Fruit fly (Drosophila melanogaster) whole organism, embryonic: Measurements from ENCODE around the gene MED14.

ENCODE experiments used
- ATbp ChIP-seq: fragments of 200-800 bp; sonication (Bioruptor generic); optimal IDR thresholded peaks from 2 replicates; lab custom pipeline; 2017; ENCODE audit warnings: missing biosample characterization, mild to moderate bottlenecking, missing genetic modification characterization, missing genetic modification reagents
- Atf3 ChIP-seq: fragments of 200-800 bp; sonication (Bioruptor generic); optimal IDR thresholded peaks from 3 replicates; lab custom pipeline; 2016; ENCODE audit warnings: missing biosample characterization, missing genetic modification characterization
- CG10274 ChIP-seq: fragments of 200-800 bp; sonication (Bioruptor generic); optimal IDR thresholded peaks from 3 replicates; lab custom pipeline; 2017; ENCODE audit warnings: missing biosample characterization, mild to moderate bottlenecking, missing genetic modification characterization
- CG10462 ChIP-seq: fragments of 200-800 bp; sonication (Bioruptor generic); optimal IDR thresholded peaks from 2 replicates; lab custom pipeline; 2016; ENCODE audit warnings: missing biosample characterization, missing genetic modification characterization
- CG10654 ChIP-seq: fragments of 200-800 bp; sonication (Bioruptor generic); optimal IDR thresholded peaks from 2 replicates; lab custom pipeline; 2016; ENCODE audit warnings: missing biosample characterization, missing genetic modification characterization
- CG12744 ChIP-seq: fragments of 200-800 bp; sonication (Bioruptor generic); optimal IDR thresholded peaks from 2 replicates; lab custom pipeline; 2016; ENCODE audit warnings: missing biosample characterization, missing genetic modification characterization
- CG17328 ChIP-seq: fragments of 200-800 bp; sonication (Bioruptor generic); IDR thresholded peaks from 2 replicates; pipeline ENCODE4 v1.3.6; 2022; ENCODE audit warnings: missing biosample characterization, missing genetic modification characterization
- CG17361 ChIP-seq: fragments of 200-800 bp; sonication (Bioruptor generic); IDR thresholded peaks from 3 replicates; pipeline ENCODE4 v1.3.6; 2022; ENCODE audit warnings: missing biosample characterization, missing genetic modification characterization
- CG30020 ChIP-seq: fragments of 200-800 bp; optimal IDR thresholded peaks from 2 replicates; lab custom pipeline; 2019; ENCODE audit warnings: missing biosample characterization, mild to moderate bottlenecking, missing genetic modification characterization, moderate library complexity
- CG31224 ChIP-seq: fragments of 200-800 bp; sonication (Bioruptor generic); IDR thresholded peaks from 2 replicates; pipeline ENCODE4 v1.3.6; 2022; ENCODE audit warnings: missing biosample characterization, missing genetic modification characterization
- CG32532 ChIP-seq: fragments of 200-800 bp; sonication (Bioruptor generic); IDR thresholded peaks from 2 replicates; pipeline ENCODE4 v1.3.6; 2022; ENCODE audit warnings: missing biosample characterization, missing genetic modification characterization
- CG34376 ChIP-seq: fragments of 200-800 bp; sonication (Bioruptor generic); optimal IDR thresholded peaks from 2 replicates; lab custom pipeline; 2018; ENCODE audit warnings: missing biosample characterization, mild to moderate bottlenecking, missing genetic modification characterization
- CG3995 ChIP-seq: fragments of 200-800 bp; sonication (Bioruptor generic); optimal IDR thresholded peaks from 3 replicates; lab custom pipeline; 2016; ENCODE audit warnings: missing biosample characterization, missing genetic modification characterization
- CG6791 ChIP-seq: fragments of 200-800 bp; sonication (Bioruptor generic); IDR thresholded peaks from 3 replicates; pipeline ENCODE4 v1.3.6; 2022; ENCODE audit warnings: missing biosample characterization, missing genetic modification characterization; ENCODE audit not compliant: partially characterized antibody
- CG6854 ChIP-seq: fragments of 200-800 bp; sonication (Bioruptor generic); optimal IDR thresholded peaks from 3 replicates; lab custom pipeline; 2017; ENCODE audit warnings: missing biosample characterization, mild to moderate bottlenecking, missing genetic modification characterization
- CG7357 ChIP-seq: fragments of 200-800 bp; sonication (Bioruptor generic); IDR thresholded peaks from 3 replicates; pipeline ENCODE4 v1.3.6; 2022; ENCODE audit warnings: missing biosample characterization, missing genetic modification characterization
- CG8944 ChIP-seq: fragments of 200-800 bp; sonication (Bioruptor generic); optimal IDR thresholded peaks from 3 replicates; lab custom pipeline; 2016; ENCODE audit warnings: missing biosample characterization, missing genetic modification characterization
- Camta ChIP-seq: fragments of 200-800 bp; sonication (Bioruptor generic); optimal IDR thresholded peaks from 2 replicates; lab custom pipeline; 2016; ENCODE audit warnings: missing biosample characterization, missing genetic modification characterization
- CkIIα-i1 ChIP-seq: fragments of 200-800 bp; sonication (Bioruptor generic); IDR thresholded peaks from 2 replicates; pipeline ENCODE4 v1.3.6; 2022; ENCODE audit warnings: missing biosample characterization, missing genetic modification characterization
- D ChIP-seq, 2 experiments: fragments of 200-800 bp in 1 of 2; fragments of >200 bp in 1 of 2; sonication (Bioruptor generic) in 1 of 2; optimal IDR thresholded peaks; 2 replicates in 1 of 2; 3 replicates in 1 of 2; lab custom pipeline; 2017; ENCODE audit warnings: mild to moderate bottlenecking in 1 of 2, missing biosample characterization in 1 of 2, missing genetic modification characterization in 1 of 2, missing genetic modification reagents in 1 of 2
- Elba2 ChIP-seq: fragments of 200-800 bp; sonication (Bioruptor generic); optimal IDR thresholded peaks from 3 replicates; lab custom pipeline; 2016; ENCODE audit warnings: missing biosample characterization, missing genetic modification characterization
- HLHmδ ChIP-seq: fragments of 200-800 bp; sonication (Bioruptor generic); optimal IDR thresholded peaks from 2 replicates; lab custom pipeline; 2018; ENCODE audit warnings: missing biosample characterization, mild to moderate bottlenecking, missing genetic modification characterization, moderate library complexity
- Hand ChIP-seq: fragments of 200-800 bp; sonication (Bioruptor generic); optimal IDR thresholded peaks from 2 replicates; lab custom pipeline; 2017; ENCODE audit warnings: mild to moderate bottlenecking, missing biosample characterization, missing genetic modification reagents, missing genetic modification characterization
- Hr39 ChIP-seq: fragments of >200 bp; optimal IDR thresholded peaks from 2 replicates; lab custom pipeline; 2017
- Kr ChIP-seq: fragments of 200-800 bp; sonication (Bioruptor generic); optimal IDR thresholded peaks from 2 replicates; lab custom pipeline; 2017; ENCODE audit warnings: missing biosample characterization, mild to moderate bottlenecking, missing genetic modification characterization
- MESR4 ChIP-seq: fragments of 200-800 bp; sonication (Bioruptor generic); optimal IDR thresholded peaks from 2 replicates; lab custom pipeline; 2018; ENCODE audit warnings: missing biosample characterization, mild to moderate bottlenecking, missing genetic modification characterization, moderate library complexity
- Nf-YB ChIP-seq: fragments of 200-800 bp; sonication (Bioruptor generic); optimal IDR thresholded peaks from 3 replicates; lab custom pipeline; 2019; ENCODE audit warnings: missing biosample characterization, mild to moderate bottlenecking, missing genetic modification characterization, moderate library complexity
- PHDP ChIP-seq: fragments of 200-800 bp; sonication (Bioruptor generic); optimal IDR thresholded peaks from 3 replicates; lab custom pipeline; 2018; ENCODE audit warnings: missing biosample characterization, mild to moderate bottlenecking, missing genetic modification characterization, moderate library complexity
- Side ChIP-seq: fragments of 200-800 bp; sonication (Bioruptor generic); optimal IDR thresholded peaks from 2 replicates; lab custom pipeline; 2016; ENCODE audit warnings: missing biosample characterization, missing genetic modification characterization
- Sox100B ChIP-seq: fragments of 200-800 bp; sonication (Bioruptor generic); optimal IDR thresholded peaks from 3 replicates; lab custom pipeline; 2018; ENCODE audit warnings: missing biosample characterization, mild to moderate bottlenecking, missing genetic modification characterization
- TFAM ChIP-seq: fragments of 200-800 bp; sonication (Bioruptor generic); optimal IDR thresholded peaks from 2 replicates; lab custom pipeline; 2017; ENCODE audit warnings: missing biosample characterization, missing genetic modification characterization, inconsistent platforms
- YL-1 ChIP-seq: fragments of 200-800 bp; sonication (Bioruptor generic); optimal IDR thresholded peaks from 3 replicates; lab custom pipeline; 2017; ENCODE audit warnings: missing biosample characterization, mild to moderate bottlenecking, missing genetic modification characterization
- az2 ChIP-seq: fragments of 200-800 bp; sonication (Bioruptor generic); optimal IDR thresholded peaks from 3 replicates; lab custom pipeline; 2016; ENCODE audit warnings: missing biosample characterization, missing genetic modification characterization
- bsh ChIP-seq, 2 experiments: fragments of 200-800 bp; sonication (Bioruptor generic); optimal IDR thresholded peaks; 2 replicates each; lab custom pipeline; 2017 to 2018; ENCODE audit warnings: mild to moderate bottlenecking in 2 of 2, missing biosample characterization in 2 of 2, missing genetic modification characterization in 2 of 2, moderate library complexity in 1 of 2
- emc ChIP-seq: fragments of 200-800 bp; sonication (Bioruptor generic); optimal IDR thresholded peaks from 2 replicates; lab custom pipeline; 2016; ENCODE audit warnings: missing biosample characterization, missing genetic modification characterization
- ems ChIP-seq: fragments of 200-800 bp; sonication (Bioruptor generic); optimal IDR thresholded peaks from 3 replicates; lab custom pipeline; 2016; ENCODE audit warnings: missing biosample characterization, missing genetic modification characterization
- ewg ChIP-seq: fragments of 200-800 bp; sonication (Bioruptor generic); optimal IDR thresholded peaks from 3 replicates; lab custom pipeline; 2017; ENCODE audit warnings: mild to moderate bottlenecking, missing biosample characterization, missing genetic modification reagents, missing genetic modification characterization
- fd102C ChIP-seq: fragments of 200-800 bp; sonication (Bioruptor generic); optimal IDR thresholded peaks from 2 replicates; lab custom pipeline; 2018; ENCODE audit warnings: missing biosample characterization, mild to moderate bottlenecking, missing genetic modification characterization, moderate library complexity
- fd64A ChIP-seq: fragments of 200-800 bp; sonication (Bioruptor generic); optimal IDR thresholded peaks from 3 replicates; lab custom pipeline; 2018; ENCODE audit warnings: missing biosample characterization, mild to moderate bottlenecking, missing genetic modification characterization
- fru ChIP-seq: fragments of >200 bp; optimal IDR thresholded peaks from 2 replicates; lab custom pipeline; 2017
- gcm2 ChIP-seq: fragments of 200-800 bp; sonication (Bioruptor generic); optimal IDR thresholded peaks from 2 replicates; lab custom pipeline; 2016; ENCODE audit warnings: missing biosample characterization, missing genetic modification characterization
- gsb-n ChIP-seq: fragments of 200-800 bp; sonication (Bioruptor generic); optimal IDR thresholded peaks from 3 replicates; lab custom pipeline; 2018; ENCODE audit warnings: missing biosample characterization, mild to moderate bottlenecking, missing genetic modification characterization
- hth ChIP-seq: fragments of >200 bp; optimal IDR thresholded peaks from 2 replicates; lab custom pipeline; 2017; ENCODE audit warnings: inconsistent platforms
- org-1 ChIP-seq: fragments of 200-800 bp; sonication (Bioruptor generic); optimal IDR thresholded peaks from 2 replicates; lab custom pipeline; 2017; ENCODE audit warnings: missing biosample characterization, missing genetic modification characterization
- pros ChIP-seq: fragments of 200-800 bp; sonication (Bioruptor generic); optimal IDR thresholded peaks from 3 replicates; lab custom pipeline; 2019; ENCODE audit warnings: missing biosample characterization, mild to moderate bottlenecking, missing genetic modification characterization, moderate library complexity
- psq ChIP-seq: fragments of 200-800 bp; sonication (Bioruptor generic); optimal IDR thresholded peaks from 2 replicates; lab custom pipeline; 2017; ENCODE audit warnings: missing biosample characterization, missing genetic modification characterization
- sc ChIP-seq, 3 experiments: fragments of >200 bp in 2 of 3; fragments of 200-800 bp in 1 of 3; sonication (Bioruptor generic) in 1 of 3; optimal IDR thresholded peaks; 2 replicates in 2 of 3; 3 replicates in 1 of 3; lab custom pipeline; 2017; ENCODE audit warnings: mild to moderate bottlenecking in 1 of 3, missing biosample characterization in 1 of 3, missing genetic modification characterization in 1 of 3, missing genetic modification reagents in 1 of 3
- scrt ChIP-seq: fragments of 200-800 bp; sonication (Bioruptor generic); optimal IDR thresholded peaks from 2 replicates; lab custom pipeline; 2018; ENCODE audit warnings: missing biosample characterization, mild to moderate bottlenecking, missing genetic modification characterization, moderate library complexity
- slou ChIP-seq: fragments of 200-800 bp; sonication (Bioruptor generic); optimal IDR thresholded peaks from 3 replicates; lab custom pipeline; 2016; ENCODE audit warnings: missing biosample characterization, missing genetic modification characterization
- sqz ChIP-seq: fragments of 200-800 bp; sonication (Bioruptor generic); optimal IDR thresholded peaks from 3 replicates; lab custom pipeline; 2018; ENCODE audit warnings: missing biosample characterization, mild to moderate bottlenecking, missing genetic modification characterization
- wdn ChIP-seq: fragments of 200-800 bp; sonication (Bioruptor generic); IDR thresholded peaks from 2 replicates; pipeline ENCODE4 v1.3.6; 2022; ENCODE audit warnings: missing biosample characterization, missing genetic modification characterization

The MED14 gene

DNA sequence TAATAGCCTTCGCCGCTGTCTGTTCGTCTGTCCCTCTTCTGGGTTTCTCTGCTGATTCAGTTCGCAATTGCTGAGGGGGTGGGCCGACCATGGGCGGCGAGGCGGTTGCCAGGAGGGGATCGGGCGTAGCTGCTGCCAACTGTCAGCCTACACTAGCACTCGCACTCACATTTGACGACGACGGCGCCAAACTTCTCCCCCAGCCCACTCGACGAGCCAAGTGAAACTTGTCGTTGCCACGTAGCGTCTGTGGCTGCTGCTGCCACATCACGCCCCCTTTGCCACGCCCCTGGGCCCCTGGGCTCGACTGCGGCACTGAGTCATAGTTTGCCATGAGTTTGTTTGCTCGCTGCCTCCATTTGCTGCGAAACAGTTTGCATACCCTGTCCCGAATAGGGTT is 35.8 kb upstream of the MED14 start (continued):
- TF ChIP-seq scrt (GFP tag; lab: Kevin White, UChicago) (peak; percentile 19), ems (GFP tag; lab: Kevin White, UChicago) (peak; percentile 12), CG3995 (GFP tag; lab: Kevin White, UChicago) (no peak), Elba2 (GFP tag; lab: Kevin White, UChicago) (no peak), fd102C (GFP tag; lab: Kevin White, UChicago) (no peak), Sox100B (GFP tag; lab: Kevin White, UChicago) (no peak), sqz (GFP tag; lab: Kevin White, UChicago) (no peak), emc (no peak), CG12744 (GFP tag; lab: Kevin White, UChicago) (no peak), ATbp (GFP tag; lab: Kevin White, UChicago) (peak; percentile 10), wdn (GFP tag; lab: Robert Waterston, UW) (peak; percentile 83), fru (lab: Kevin White, UChicago) (no peak), az2 (GFP tag; lab: Kevin White, UChicago) (peak; percentile 4), Camta (GFP tag; lab: Kevin White, UChicago) (no peak), PHDP (tag; lab: Kevin White, UChicago) (peak; percentile 69), TFAM (GFP tag; lab: Kevin White, UChicago) (no peak), CG6791 (GFP tag; lab: Robert Waterston, UW) (no peak), CG10274 (GFP tag; lab: Kevin White, UChicago) (peak; percentile 36), CG10654 (GFP tag; lab: Kevin White, UChicago) (peak; percentile 15), CG17328 (GFP tag; lab: Robert Waterston, UW) (peak; percentile 55; the same call in 1 of the 2 replicates), Kr (GFP tag; lab: Kevin White, UChicago) (no peak), sc (optimal IDR thresholded peaks at IDR 0.05; lab: Kevin White, UChicago) (no peak), sc (GFP tag; optimal IDR thresholded peaks at IDR 0.05; lab: Kevin White, UChicago) (no peak), Atf3 (peak; percentile 8), org-1 (peak; percentile 57), Hand (peak; percentile 48), CG6854 (GFP tag; lab: Kevin White, UChicago) (peak; percentile 2), CG7357 (GFP tag; lab: Robert Waterston, UW) (peak; percentile 64; the same call in 2 of the 3 replicates), slou (GFP tag; lab: Kevin White, UChicago) (no peak), CG31224 (GFP tag; lab: Robert Waterston, UW) (peak; percentile 67), gcm2 (GFP tag; lab: Kevin White, UChicago) (no peak), Side (no peak), Hr39 (lab: Kevin White, UChicago) (no peak), YL-1 (GFP tag; lab: Kevin White, UChicago) (no peak), CG8944 (GFP tag; lab: Kevin White, UChicago) (peak; percentile 25), CkIIα-i1 (no peak), bsh (GFP tag; optimal IDR thresholded peaks at IDR 0.05; lab: Kevin White, UChicago) (peak; percentile 2 to 55), CG30020 (tag; lab: Kevin White, UChicago) (no peak), psq (GFP tag; lab: Kevin White, UChicago) (no peak), Nf-YB (GFP tag; lab: Kevin White, UChicago) (no peak), CG17361 (no peak), hth (lab: Kevin White, UChicago) (no peak), HLHmδ (GFP tag; lab: Kevin White, UChicago) (no peak), gsb-n (tag; lab: Kevin White, UChicago) (no peak), fd64A (GFP tag; lab: Kevin White, UChicago) (no peak), MESR4 (GFP tag; lab: Kevin White, UChicago) (no peak), CG32532 (GFP tag; lab: Robert Waterston, UW) (peak; percentile 87), ewg (GFP tag; lab: Kevin White, UChicago) (no peak), CG10462 (GFP tag; lab: Kevin White, UChicago) (no peak), D (optimal IDR thresholded peaks at IDR 0.05; lab: Kevin White, UChicago) (no peak), D (GFP tag; optimal IDR thresholded peaks at IDR 0.05; lab: Kevin White, UChicago) (no peak), pros (no peak), CG34376 (GFP tag; lab: Kevin White, UChicago) (peak; percentile 50)
